Fruit fly (Drosophila melanogaster) whole organism: ENCODE data around the gene grn.

Experiments used
- CG8478 ChIP-seq: fragments of >200 bp; optimal IDR thresholded peaks from 2 replicates; lab custom pipeline; 2018; ENCODE audit warnings: inconsistent platforms
- Dll ChIP-seq: fragments of >200 bp; optimal IDR thresholded peaks from 2 replicates; lab custom pipeline; 2017
- pan ChIP-seq: fragments of >200 bp; optimal IDR thresholded peaks from 2 replicates; lab custom pipeline; 2017
- psq ChIP-seq: fragments of >200 bp; optimal IDR thresholded peaks from 2 replicates; lab custom pipeline; 2017

DNA sequence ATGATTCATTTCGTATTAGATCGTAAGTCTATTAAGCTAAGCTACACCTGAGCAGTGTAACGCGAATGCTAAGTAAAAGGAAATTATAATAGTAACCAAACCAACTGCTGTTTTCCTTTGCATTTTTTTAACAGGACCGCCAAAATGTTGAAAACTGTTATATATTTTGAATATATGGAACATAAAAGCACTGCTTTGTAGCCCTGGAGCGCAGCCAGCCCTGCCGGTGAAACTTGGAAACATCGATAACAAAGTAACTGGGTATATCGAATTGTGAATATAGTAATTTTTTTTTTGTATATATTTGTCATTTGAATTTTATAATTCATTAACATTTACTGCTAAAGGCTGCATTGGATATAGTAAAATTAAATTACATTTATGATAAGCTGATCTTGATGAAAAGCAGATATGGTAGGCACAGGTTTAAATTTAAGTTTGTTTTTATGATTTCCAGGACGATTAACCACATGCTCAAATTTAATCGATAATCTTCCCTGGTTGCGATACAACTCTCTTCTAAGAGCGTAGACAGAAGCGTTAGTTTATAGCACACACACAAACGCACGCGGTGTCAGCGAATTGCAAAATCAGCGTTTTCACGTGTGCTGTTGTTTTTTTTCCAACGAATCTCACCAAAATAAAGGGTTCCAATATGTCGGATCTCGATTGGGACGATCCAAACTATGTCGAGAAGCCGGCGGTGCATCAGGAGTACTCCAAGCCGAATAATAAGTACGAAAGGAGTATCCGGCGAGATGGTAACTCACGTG, 58.9 kb downstream of the grn start, which contains the start of gene CG7878:
- TF ChIP-seq CG8478 (lab: Kevin White, UChicago) = no peak
- TF ChIP-seq Dll (lab: Kevin White, UChicago) = no peak
- TF ChIP-seq psq (lab: Kevin White, UChicago) = no peak
- no peak for TF ChIP-seq pan (lab: Kevin White, UChicago)
